Worm (Caenorhabditis elegans): Measurements from ENCODE around the gene hrpa-1.

The hrpa-1 gene

DNA sequence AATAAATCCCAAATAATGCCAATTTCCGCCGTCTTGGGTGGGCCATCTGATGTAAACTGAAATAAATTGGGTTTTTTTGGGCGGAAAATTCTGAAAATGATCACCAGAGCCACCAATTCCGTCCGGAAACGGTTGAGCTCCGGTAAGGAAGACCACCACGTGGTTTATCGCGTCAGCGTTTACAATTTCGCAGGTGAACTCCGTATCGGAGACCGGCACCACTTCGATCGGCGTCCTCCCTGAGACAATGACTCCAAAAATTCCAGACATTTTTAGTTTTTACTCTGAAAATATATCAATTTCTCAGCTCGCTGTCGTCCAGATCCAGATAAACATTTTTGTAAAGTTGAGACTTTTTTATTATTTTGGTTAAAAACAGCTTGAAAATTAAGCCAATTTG, 2.1 kb downstream of the hrpa-1 start, which contains the start of gene F42A6.6:
Gene F42A6.6, minus strand, starts transcription at position 289 of the 400 bp plus-strand sequence.
- TF ChIP-seq ceh-20 (GFP tag; IDR thresholded peaks at IDR 0.05) = peak; percentile 57; the same call in 1 of the 2 replicates
- peak; percentile 84 for TF ChIP-seq lin-38 (GFP tag; IDR thresholded peaks at IDR 0.05)
- no peak for TF ChIP-seq dpl-1 (GFP tag; optimal IDR thresholded peaks at IDR 0.05)
- 0 out of 2 replicates have a peak, but pooled peaks have one; percentile 33 for TF ChIP-seq F26F4.8 (GFP tag; conservative IDR thresholded peaks at IDR 0.05)
- TF ChIP-seq zip-11 (GFP tag; IDR thresholded peaks at IDR 0.05) = no peak
- peak; percentile 33 for TF ChIP-seq rbr-2 (tag; optimal IDR thresholded peaks at IDR 0.05)
- peak; percentile 61; the same call in 1 of the 2 replicates for TF ChIP-seq vab-7 (GFP tag; IDR thresholded peaks at IDR 0.05)
- TF ChIP-seq mdl-1 (tag; optimal IDR thresholded peaks at IDR 0.05) = no peak
- TF ChIP-seq hlh-11 (tag; optimal IDR thresholded peaks at IDR 0.05) = peak; percentile 43
- no peak for TF ChIP-seq daf-12 (tag; optimal IDR thresholded peaks at IDR 0.05)
- TF ChIP-seq R02D3.7 (tag; optimal IDR thresholded peaks at IDR 0.05) = no peak
- TF ChIP-seq lin-13 (GFP tag; optimal IDR thresholded peaks at IDR 0.05) = peak; percentile 52
- peak; percentile 83 for TF ChIP-seq ama-1 (optimal IDR thresholded peaks at IDR 0.05)
- TF ChIP-seq nhr-102 (tag; optimal IDR thresholded peaks at IDR 0.05) = peak; percentile 62
- peak; percentile 60 for TF ChIP-seq Y105C5A.15 (GFP tag; IDR thresholded peaks at IDR 0.05)
- TF ChIP-seq F37D6.2 (tag; optimal IDR thresholded peaks at IDR 0.05) = no peak
- no peak for TF ChIP-seq nhr-41 (GFP tag; IDR thresholded peaks at IDR 0.05)
- peak; percentile 84 for TF ChIP-seq F49E8.2 (tag; optimal IDR thresholded peaks at IDR 0.05; ENCODE audit: borderline replicate concordance)
- TF ChIP-seq nhr-25 (tag; optimal IDR thresholded peaks at IDR 0.05; ENCODE audit: borderline replicate concordance, insufficient read depth) = peak; percentile 50
- TF ChIP-seq nhr-76 (tag; optimal IDR thresholded peaks at IDR 0.05) = no peak
- TF ChIP-seq zfp-3 (GFP tag; conservative IDR thresholded peaks at IDR 0.05) = peak; percentile 70; the same call in 1 of the 2 replicates
- no peak for TF ChIP-seq unc-39 (tag; optimal IDR thresholded peaks at IDR 0.05)
- TF ChIP-seq madf-5 (GFP tag; IDR thresholded peaks at IDR 0.05) = 0 out of 4 replicates have a peak, but pooled peaks have one; percentile 25 to 51
- TF ChIP-seq dve-1 (tag; optimal IDR thresholded peaks at IDR 0.05; ENCODE audit: insufficient read depth) = peak; percentile 34
- no peak; the same call in 1 of the 2 replicates for TF ChIP-seq lin-1 (GFP tag; IDR thresholded peaks at IDR 0.05)
- no peak for TF ChIP-seq nhr-28 (tag; optimal IDR thresholded peaks at IDR 0.05)
- TF ChIP-seq mes-2 (tag; optimal IDR thresholded peaks at IDR 0.05; ENCODE audit: poor library complexity, severe bottlenecking) = peak; percentile 48
- TF ChIP-seq T20F7.1 (GFP tag; optimal IDR thresholded peaks at IDR 0.05) = no peak
- TF ChIP-seq saeg-2 (GFP tag; IDR thresholded peaks at IDR 0.05) = peak; percentile 63; the same call in 1 of the 2 replicates
- TF ChIP-seq nhr-42 (GFP tag; IDR thresholded peaks at IDR 0.05) = no peak; the same call in 1 of the 2 replicates
- peak; percentile 91 for TF ChIP-seq arid-1 (GFP tag; conservative IDR thresholded peaks at IDR 0.05)
- TF ChIP-seq set-16 (GFP tag; IDR thresholded peaks at IDR 0.05) = no peak; the same call in 1 of the 2 replicates
- no peak for TF ChIP-seq egl-27 (tag; optimal IDR thresholded peaks at IDR 0.05)
- TF ChIP-seq egl-43 (GFP tag; IDR thresholded peaks at IDR 0.05) = peak; percentile 87
- TF ChIP-seq tra-1 (GFP tag; IDR thresholded peaks at IDR 0.05) = 0 out of 2 replicates have a peak, but pooled peaks have one; percentile 22
- peak; percentile 71 for TF ChIP-seq snpc-1.2 (GFP tag; IDR thresholded peaks at IDR 0.05)
- TF ChIP-seq unc-130 (GFP tag; optimal IDR thresholded peaks at IDR 0.05) = peak; percentile 21
- no peak for TF ChIP-seq tag-97 (GFP tag; IDR thresholded peaks at IDR 0.05)
- TF ChIP-seq mep-1 (tag; optimal IDR thresholded peaks at IDR 0.05) = peak; percentile 40
- no peak for TF ChIP-seq ceh-44 (GFP tag; IDR thresholded peaks at IDR 0.05)
- peak; percentile 69 for TF ChIP-seq Y48G9A.11 (GFP tag; IDR thresholded peaks at IDR 0.05)
- no peak for TF ChIP-seq ceh-32 (tag; optimal IDR thresholded peaks at IDR 0.05; ENCODE audit: poor library complexity)
- peak; percentile 69 for TF ChIP-seq spr-1 (tag; optimal IDR thresholded peaks at IDR 0.05)
- peak; percentile 77 for TF ChIP-seq Y5F2A.4 (GFP tag; optimal IDR thresholded peaks at IDR 0.05)
- 0 out of 2 replicates have a peak, but pooled peaks have one; percentile 42 for TF ChIP-seq php-3 (GFP tag; IDR thresholded peaks at IDR 0.05)
- TF ChIP-seq aha-1 (tag) = peak; percentile 80
- TF ChIP-seq mdt-29 (GFP tag; IDR thresholded peaks at IDR 0.05) = 0 out of 2 replicates have a peak, but pooled peaks have one; percentile 35
- TF ChIP-seq duxl-1 (tag; optimal IDR thresholded peaks at IDR 0.05; ENCODE audit: poor library complexity) = peak; percentile 33
- no peak for TF ChIP-seq lir-3 (tag; optimal IDR thresholded peaks at IDR 0.05)
- no peak for TF ChIP-seq ceh-28 (tag; optimal IDR thresholded peaks at IDR 0.05)

All from whole organism, L4 larva.